Fruit fly (Drosophila melanogaster): ENCODE measurements around the gene CG11670.

The CG11670 gene

dm6 chr3R:13038075-13038474, 3.8 kb upstream of the CG11670 start, which contains the start of gene CG11668:
CG11668 (plus strand) TSS chr3R:13038375.
- TF ChIP-seq ovo (GFP tag; optimal IDR thresholded peaks at IDR 0.05) (no peak), bab1 (GFP tag; optimal IDR thresholded peaks at IDR 0.05) (no peak), CG5204 (GFP tag; optimal IDR thresholded peaks at IDR 0.05) (no peak), CG14711 (tag; optimal IDR thresholded peaks at IDR 0.05) (no peak), pad (GFP tag; optimal IDR thresholded peaks at IDR 0.05) (no peak), CG7045 (GFP tag; optimal IDR thresholded peaks at IDR 0.05) (no peak), cic (GFP tag; optimal IDR thresholded peaks at IDR 0.05) (no peak), CG12768 (GFP tag; optimal IDR thresholded peaks at IDR 0.05) (no peak), cnc (optimal IDR thresholded peaks at IDR 0.05) (no peak), Mnt (GFP tag; optimal IDR thresholded peaks at IDR 0.05) (no peak), CG7101 (tag; optimal IDR thresholded peaks at IDR 0.05) (no peak), tj (GFP tag; optimal IDR thresholded peaks at IDR 0.05) (no peak), CG33017 (tag; optimal IDR thresholded peaks at IDR 0.05) (no peak), kay (GFP tag; ENCODE audit: borderline replicate concordance) (no peak), toe (GFP tag; optimal IDR thresholded peaks at IDR 0.05) (no peak), Crg-1 (GFP tag; optimal IDR thresholded peaks at IDR 0.05) (no peak), CG1620 (GFP tag; optimal IDR thresholded peaks at IDR 0.05) (no peak), Hr96 (GFP tag; optimal IDR thresholded peaks at IDR 0.05) (no peak), CG11617 (GFP tag; optimal IDR thresholded peaks at IDR 0.05) (no peak)

dm6 chr3R:13039037-13039583, 2.7 kb upstream of the CG11670 start:
- TF ChIP-seq toe (GFP tag; optimal IDR thresholded peaks at IDR 0.05) (no peak), CG11617 (GFP tag; optimal IDR thresholded peaks at IDR 0.05) (no peak), CG12768 (GFP tag; optimal IDR thresholded peaks at IDR 0.05) (no peak), CG5204 (GFP tag; optimal IDR thresholded peaks at IDR 0.05) (no peak), Crg-1 (GFP tag; optimal IDR thresholded peaks at IDR 0.05) (no peak), Clk (GFP tag; optimal IDR thresholded peaks at IDR 0.05) (no peak), bab1 (GFP tag; optimal IDR thresholded peaks at IDR 0.05) (no peak)

dm6 chr3R:13042258-13043032, 595 bp downstream of the CG11670 start, which contains the start of gene snk:
snk (minus strand) TSS chr3R:13042770.
- TF ChIP-seq Hr96 (GFP tag; optimal IDR thresholded peaks at IDR 0.05) (no peak), ovo (GFP tag; optimal IDR thresholded peaks at IDR 0.05) (peak; percentile 20), Mnt (GFP tag; optimal IDR thresholded peaks at IDR 0.05) (no peak), CG33017 (tag; optimal IDR thresholded peaks at IDR 0.05) (no peak), tj (GFP tag; optimal IDR thresholded peaks at IDR 0.05) (no peak), Clk (GFP tag; optimal IDR thresholded peaks at IDR 0.05) (no peak), pad (GFP tag; optimal IDR thresholded peaks at IDR 0.05) (peak; percentile 63)

dm6 chr3R:13043857-13044256, 2.0 kb downstream of the CG11670 start, which contains the start of gene CG45122:
CG45122 (plus strand) TSS chr3R:13044157.
- TF ChIP-seq bab1 (GFP tag; optimal IDR thresholded peaks at IDR 0.05): no peak
- TF ChIP-seq CG12768 (GFP tag; optimal IDR thresholded peaks at IDR 0.05): no peak
- TF ChIP-seq CG1620 (GFP tag; optimal IDR thresholded peaks at IDR 0.05): no peak
- TF ChIP-seq CG11617 (GFP tag; optimal IDR thresholded peaks at IDR 0.05): no peak
- no peak for TF ChIP-seq Crg-1 (GFP tag; optimal IDR thresholded peaks at IDR 0.05)
- TF ChIP-seq ovo (GFP tag; optimal IDR thresholded peaks at IDR 0.05): no peak
- TF ChIP-seq tj (GFP tag; optimal IDR thresholded peaks at IDR 0.05): no peak
- TF ChIP-seq Mnt (GFP tag; optimal IDR thresholded peaks at IDR 0.05): no peak
- TF ChIP-seq toe (GFP tag; optimal IDR thresholded peaks at IDR 0.05): no peak
- TF ChIP-seq Clk (GFP tag; optimal IDR thresholded peaks at IDR 0.05): no peak
- TF ChIP-seq CG7045 (GFP tag; optimal IDR thresholded peaks at IDR 0.05): no peak
- TF ChIP-seq CG14711 (tag; optimal IDR thresholded peaks at IDR 0.05): no peak
- no peak for TF ChIP-seq CG33017 (tag; optimal IDR thresholded peaks at IDR 0.05)
- TF ChIP-seq Hr96 (GFP tag; optimal IDR thresholded peaks at IDR 0.05): no peak
- TF ChIP-seq CG5204 (GFP tag; optimal IDR thresholded peaks at IDR 0.05): no peak
- no peak for TF ChIP-seq kay (GFP tag; ENCODE audit: borderline replicate concordance)
- TF ChIP-seq cic (GFP tag; optimal IDR thresholded peaks at IDR 0.05): no peak
- TF ChIP-seq pad (GFP tag; optimal IDR thresholded peaks at IDR 0.05): no peak
- no peak for TF ChIP-seq cnc (optimal IDR thresholded peaks at IDR 0.05)
- no peak for TF ChIP-seq CG7101 (tag; optimal IDR thresholded peaks at IDR 0.05)

dm6 chr3R:13044459-13044858, 2.6 kb downstream of the CG11670 start, which contains the start of gene Hsc70-2:
Hsc70-2 (plus strand) TSS chr3R:13044759.
- TF ChIP-seq toe (GFP tag; optimal IDR thresholded peaks at IDR 0.05) (no peak), bab1 (GFP tag; optimal IDR thresholded peaks at IDR 0.05) (no peak), Mnt (GFP tag; optimal IDR thresholded peaks at IDR 0.05) (no peak), CG7101 (tag; optimal IDR thresholded peaks at IDR 0.05) (no peak), pad (GFP tag; optimal IDR thresholded peaks at IDR 0.05) (no peak), Hr96 (GFP tag; optimal IDR thresholded peaks at IDR 0.05) (no peak), cnc (optimal IDR thresholded peaks at IDR 0.05) (no peak), Clk (GFP tag; optimal IDR thresholded peaks at IDR 0.05) (no peak), Crg-1 (GFP tag; optimal IDR thresholded peaks at IDR 0.05) (no peak), ovo (GFP tag; optimal IDR thresholded peaks at IDR 0.05) (no peak), CG33017 (tag; optimal IDR thresholded peaks at IDR 0.05) (no peak), CG5204 (GFP tag; optimal IDR thresholded peaks at IDR 0.05) (no peak), tj (GFP tag; optimal IDR thresholded peaks at IDR 0.05) (no peak)

dm6 chr3R:13047431-13047830, 5.6 kb downstream of the CG11670 start, which contains the start of gene CG31157:
CG31157 (plus strand) TSS chr3R:13047731.
- TF ChIP-seq Mnt (GFP tag; optimal IDR thresholded peaks at IDR 0.05) (no peak), CG11617 (GFP tag; optimal IDR thresholded peaks at IDR 0.05) (no peak), Hr96 (GFP tag; optimal IDR thresholded peaks at IDR 0.05) (no peak), cnc (optimal IDR thresholded peaks at IDR 0.05) (no peak), cic (GFP tag; optimal IDR thresholded peaks at IDR 0.05) (no peak), CG1620 (GFP tag; optimal IDR thresholded peaks at IDR 0.05) (no peak), toe (GFP tag; optimal IDR thresholded peaks at IDR 0.05) (no peak), CG14711 (tag; optimal IDR thresholded peaks at IDR 0.05) (no peak), CG7101 (tag; optimal IDR thresholded peaks at IDR 0.05) (no peak), CG5204 (GFP tag; optimal IDR thresholded peaks at IDR 0.05) (no peak), pad (GFP tag; optimal IDR thresholded peaks at IDR 0.05) (no peak), Clk (GFP tag; optimal IDR thresholded peaks at IDR 0.05) (no peak), ovo (GFP tag; optimal IDR thresholded peaks at IDR 0.05) (no peak), Crg-1 (GFP tag; optimal IDR thresholded peaks at IDR 0.05) (no peak), bab1 (GFP tag; optimal IDR thresholded peaks at IDR 0.05) (no peak), CG7045 (GFP tag; optimal IDR thresholded peaks at IDR 0.05) (no peak)

Data from whole organism, adult.